Worm (Caenorhabditis elegans) whole organism, early embryonic: ENCODE results near the gene R12B2.8.

Experiments used
- B0310.2 ChIP-seq: sonication (generic microtip); optimal IDR thresholded peaks from 2 replicates; lab custom pipeline; 2016; ENCODE audit warnings: mild to moderate bottlenecking, missing genetic modification characterization, missing compliant biosample characterization
- hmbx-1 ChIP-seq: sonication (generic microtip); optimal IDR thresholded peaks from 2 replicates; lab custom pipeline; 2016; ENCODE audit warnings: mild to moderate bottlenecking, missing genetic modification characterization, missing compliant biosample characterization
- sea-1 ChIP-seq: fragments of 200-800 bp; sonication (Bioruptor generic); conservative IDR thresholded peaks from 2 replicates; pipeline ENCODE4 v1.3.6; 2022; ENCODE audit warnings: missing genetic modification characterization, missing compliant biosample characterization

ce11 chrIII:5833376-5833775, 9.7 kb downstream of the R12B2.8 start, which contains the start of the genes R12B2.13 and mdt-15:
- no peak for TF ChIP-seq sea-1 (GFP tag; lab: Robert Waterston, UW)
- no peak for TF ChIP-seq hmbx-1
- TF ChIP-seq B0310.2 (tag; lab: Kevin White, UChicago) = no peak
